Worm (Caenorhabditis elegans): ENCODE measurements around the gene ZK836.3.
A peak's percentile ranks its signal among the peaks of the same experiment; 100 is the strongest.

Gene ZK836.3

DNA sequence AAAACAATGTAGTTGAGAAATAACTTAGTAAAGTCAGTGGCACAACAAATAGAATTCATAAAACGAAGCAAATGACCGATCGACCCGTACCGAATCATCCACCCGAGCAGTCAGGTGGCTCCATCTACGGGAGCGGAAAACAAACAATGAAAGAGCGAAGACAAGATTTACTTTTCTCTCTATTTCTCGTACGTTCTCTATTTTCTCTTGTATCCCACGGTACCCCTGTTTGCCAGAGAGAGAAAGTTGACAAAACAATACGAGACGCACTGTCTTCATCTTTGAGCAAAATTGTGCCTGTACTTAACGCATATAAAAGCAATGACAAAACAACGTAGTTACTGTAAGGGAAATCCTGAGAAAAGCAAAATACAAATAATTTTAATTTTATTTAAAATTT, 914 bp upstream of the ZK836.3 start:
- TF ChIP-seq zfp-2 (tag; optimal IDR thresholded peaks at IDR 0.05) (no peak), spr-3 (GFP tag; optimal IDR thresholded peaks at IDR 0.05) (no peak), madf-9 (GFP tag; conservative IDR thresholded peaks at IDR 0.05) (no peak), lin-1 (GFP tag; IDR thresholded peaks at IDR 0.05) (no peak), hlh-30 (tag; optimal IDR thresholded peaks at IDR 0.05; ENCODE audit: insufficient read depth) (no peak), nhr-76 (tag; optimal IDR thresholded peaks at IDR 0.05) (no peak), tag-97 (GFP tag; IDR thresholded peaks at IDR 0.05) (no peak), vab-7 (GFP tag; IDR thresholded peaks at IDR 0.05) (no peak), ztf-7 (tag; optimal IDR thresholded peaks at IDR 0.05) (no peak), aha-1 (tag) (no peak)

DNA sequence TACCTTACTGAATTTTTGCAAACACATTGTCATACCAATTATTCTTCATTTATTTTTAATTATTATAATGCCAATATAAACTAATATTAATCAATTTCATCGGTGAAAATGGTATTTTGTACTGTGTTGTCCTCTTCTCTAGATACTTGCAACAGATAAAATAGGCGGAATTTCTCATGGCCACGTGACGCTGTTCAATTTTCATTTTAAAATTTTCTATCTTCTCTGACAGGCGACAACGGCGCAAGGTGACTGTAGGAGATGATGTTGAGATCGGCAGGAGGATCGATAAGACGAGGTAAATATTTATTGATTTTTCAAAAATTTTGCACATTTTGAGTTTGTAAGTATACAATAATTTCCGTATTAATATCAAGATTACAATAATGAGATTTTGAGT, 1.5 kb downstream of the ZK836.3 start, which contains the start of gene ogdh-2:
Gene ogdh-2 (plus strand): TSS at position 233 of the 400 bp plus-strand sequence.
- TF ChIP-seq ces-1 (GFP tag; optimal IDR thresholded peaks at IDR 0.05) = no peak
- TF ChIP-seq Y48G9A.11 (GFP tag; IDR thresholded peaks at IDR 0.05) = no peak
- TF ChIP-seq dpl-1 (GFP tag; optimal IDR thresholded peaks at IDR 0.05) = no peak
- TF ChIP-seq lsy-2 (tag; optimal IDR thresholded peaks at IDR 0.05) = peak in 1 of 2 experiments; percentile 26
- no peak for TF ChIP-seq pqm-1 (tag; optimal IDR thresholded peaks at IDR 0.05)
- TF ChIP-seq unc-62 (GFP tag; optimal IDR thresholded peaks at IDR 0.05 in 1 of 2) = peak in 1 of 2 experiments; percentile 20
- TF ChIP-seq unc-62 (tag; optimal IDR thresholded peaks at IDR 0.05) = no peak
- TF ChIP-seq snpc-4 (tag; optimal IDR thresholded peaks at IDR 0.05) = no peak
- no peak for TF ChIP-seq zfp-2 (tag; optimal IDR thresholded peaks at IDR 0.05)
- no peak for TF ChIP-seq aly-2 (tag; optimal IDR thresholded peaks at IDR 0.05)
- TF ChIP-seq nhr-28 (tag; optimal IDR thresholded peaks at IDR 0.05) = peak; percentile 2
- TF ChIP-seq F26F4.8 (GFP tag; conservative IDR thresholded peaks at IDR 0.05) = no peak
- TF ChIP-seq hlh-30 (tag; optimal IDR thresholded peaks at IDR 0.05; ENCODE audit: insufficient read depth) = peak; percentile 40
- no peak for TF ChIP-seq Y75B8A.6 (GFP tag; IDR thresholded peaks at IDR 0.05)
- no peak for TF ChIP-seq nhr-25 (tag; optimal IDR thresholded peaks at IDR 0.05; ENCODE audit: borderline replicate concordance, insufficient read depth)
- peak in 1 of 2 experiments; percentile 14 for TF ChIP-seq mdl-1 (tag; optimal IDR thresholded peaks at IDR 0.05)
- TF ChIP-seq zip-2 (tag; optimal IDR thresholded peaks at IDR 0.05) = no peak

DNA sequence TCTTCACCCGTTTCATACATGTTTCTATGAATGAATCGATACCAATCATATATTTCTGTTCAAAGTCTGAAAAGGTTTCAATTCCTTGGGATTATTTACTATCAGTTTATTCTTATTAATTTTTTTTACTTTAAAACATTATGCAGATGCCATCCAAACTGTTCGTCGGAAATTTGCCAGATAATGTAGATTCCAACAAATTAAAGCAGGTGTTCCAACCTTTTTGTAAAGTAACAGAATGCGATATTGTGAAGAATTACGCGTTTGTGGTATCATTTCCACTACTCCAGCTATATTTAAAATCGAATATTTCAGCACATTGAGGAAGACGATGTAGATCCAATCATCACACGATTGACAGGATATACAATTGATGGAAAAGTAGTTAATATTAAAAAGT, 3.6 kb downstream of the ZK836.3 start, which contains the start of gene rnp-1:
Gene rnp-1 (plus strand): TSS at position 145 of the 400 bp plus-strand sequence.
- TF ChIP-seq nhr-10 (tag; optimal IDR thresholded peaks at IDR 0.05) (no peak), spr-1 (tag; optimal IDR thresholded peaks at IDR 0.05) (no peak), rbr-2 (tag; optimal IDR thresholded peaks at IDR 0.05) (no peak), unc-62 (GFP tag; optimal IDR thresholded peaks at IDR 0.05 in 1 of 2) (no peak), unc-62 (tag; optimal IDR thresholded peaks at IDR 0.05) (no peak), dpl-1 (GFP tag; optimal IDR thresholded peaks at IDR 0.05) (no peak), snpc-1.2 (GFP tag; IDR thresholded peaks at IDR 0.05) (no peak), nhr-77 (tag; optimal IDR thresholded peaks at IDR 0.05) (no peak), gei-8 (GFP tag; optimal IDR thresholded peaks at IDR 0.05) (no peak), daf-8 (GFP tag; IDR thresholded peaks at IDR 0.05) (no peak), cey-2 (tag; optimal IDR thresholded peaks at IDR 0.05; ENCODE audit: borderline replicate concordance, insufficient read depth) (no peak), mdl-1 (tag; optimal IDR thresholded peaks at IDR 0.05) (no peak), F44E2.7 (GFP tag; IDR thresholded peaks at IDR 0.05) (no peak), php-3 (GFP tag; IDR thresholded peaks at IDR 0.05) (no peak), ces-1 (GFP tag; optimal IDR thresholded peaks at IDR 0.05) (no peak), lin-39 (tag; optimal IDR thresholded peaks at IDR 0.05) (no peak), nhr-6 (tag; optimal IDR thresholded peaks at IDR 0.05) (no peak), dmd-9 (GFP tag; IDR thresholded peaks at IDR 0.05) (no peak), T20F7.1 (GFP tag; optimal IDR thresholded peaks at IDR 0.05) (peak; percentile 4), mdt-29 (GFP tag; IDR thresholded peaks at IDR 0.05) (no peak), aly-2 (tag; optimal IDR thresholded peaks at IDR 0.05) (no peak), egl-43 (GFP tag; IDR thresholded peaks at IDR 0.05) (no peak), lin-38 (GFP tag; IDR thresholded peaks at IDR 0.05) (peak; percentile 45), Y48G9A.11 (GFP tag; IDR thresholded peaks at IDR 0.05) (peak; percentile 57), F10B5.3 (tag; optimal IDR thresholded peaks at IDR 0.05) (no peak)
